Worm (Caenorhabditis elegans): ENCODE data around the gene Y58A7A.1.
A peak's percentile ranks its signal among the peaks of the same experiment; 100 is the strongest.

Y58A7A.1 gene

DNA sequence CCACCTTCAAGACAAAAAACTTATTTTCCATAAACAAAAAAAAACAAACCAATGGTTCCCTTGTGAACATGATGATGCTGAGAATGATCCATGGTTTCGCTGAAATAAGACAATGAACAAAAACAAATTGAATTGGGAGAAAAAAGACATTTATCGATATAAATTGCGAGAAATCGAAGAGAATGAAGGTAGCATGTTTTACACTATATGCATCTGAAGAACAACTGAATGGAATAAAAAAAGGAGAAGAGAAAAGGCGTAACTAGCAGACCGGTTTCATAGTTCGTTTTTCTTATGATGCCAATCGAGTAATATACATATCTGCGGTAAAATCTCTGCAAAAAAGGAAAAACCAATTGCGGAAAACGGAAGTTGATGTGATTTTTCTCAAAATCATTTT lies at the start of gene Y58A7A.1:
TSS of gene Y58A7A.1 (minus strand) at position 101 of the 400 bp plus-strand sequence.
- no peak for TF ChIP-seq eor-1 (tag; optimal IDR thresholded peaks at IDR 0.05)
- TF ChIP-seq ama-1 (optimal IDR thresholded peaks at IDR 0.05), result no peak
- TF ChIP-seq nhr-25 (tag; optimal IDR thresholded peaks at IDR 0.05), result peak; percentile 5

DNA sequence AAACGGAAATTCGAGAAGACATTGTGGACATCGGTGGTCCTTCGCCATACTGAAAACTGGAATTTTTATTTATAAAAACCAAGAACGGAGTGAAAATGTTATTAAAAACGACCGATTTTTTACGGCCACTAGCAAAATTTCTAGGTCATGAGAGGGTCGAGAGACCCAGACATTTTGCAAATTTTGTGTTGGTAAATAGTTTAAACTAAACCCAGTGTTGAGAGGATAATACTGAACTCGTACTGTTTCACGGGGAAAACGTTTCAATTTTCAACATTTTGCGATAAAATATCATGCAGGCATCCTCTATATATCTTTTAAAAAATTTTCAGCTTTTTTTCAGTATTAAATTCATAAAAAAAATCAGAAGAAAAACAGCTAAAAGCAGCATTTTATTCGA lies 49.8 kb upstream of the Y58A7A.1 start, which contains the start of gene C04F5.9:
TSS of gene C04F5.9 (minus strand) at position 101 of the 400 bp plus-strand sequence.
- TF ChIP-seq nhr-23 (tag; optimal IDR thresholded peaks at IDR 0.05), result no peak
- no peak for TF ChIP-seq fkh-10 (GFP tag; optimal IDR thresholded peaks at IDR 0.05)
- no peak for TF ChIP-seq nhr-11 (tag; optimal IDR thresholded peaks at IDR 0.05)
- no peak for TF ChIP-seq ZK546.5 (tag; optimal IDR thresholded peaks at IDR 0.05)
- no peak for TF ChIP-seq nhr-76 (tag; optimal IDR thresholded peaks at IDR 0.05)
- TF ChIP-seq ceh-82 (tag; optimal IDR thresholded peaks at IDR 0.05), result no peak
- no peak for TF ChIP-seq egl-27 (tag; optimal IDR thresholded peaks at IDR 0.05)
- TF ChIP-seq nhr-67 (tag; optimal IDR thresholded peaks at IDR 0.05), result no peak
- no peak for TF ChIP-seq tbx-2 (tag; optimal IDR thresholded peaks at IDR 0.05)

DNA sequence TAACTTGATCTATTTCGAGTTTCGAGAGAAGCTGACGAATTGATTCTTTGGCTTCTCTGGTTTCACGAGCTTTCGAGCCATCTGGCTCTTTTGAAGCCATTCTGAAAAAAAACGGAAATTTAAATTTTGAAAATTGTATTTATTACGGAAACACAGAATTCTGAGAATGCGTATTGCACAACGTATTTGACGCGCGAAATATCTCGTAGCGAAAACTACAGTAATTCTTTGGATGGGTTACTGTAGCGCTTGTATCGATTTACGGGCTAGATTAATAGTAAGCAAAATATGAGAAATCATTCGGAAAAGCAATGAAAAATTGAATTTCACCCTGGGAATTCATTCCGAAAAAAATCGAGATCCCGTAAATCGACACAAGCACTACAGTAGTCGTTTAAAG lies 44.3 kb upstream of the Y58A7A.1 start, which contains the start of gene C04F5.8:
TSS of gene C04F5.8 (minus strand) at position 101 of the 400 bp plus-strand sequence.
- TF ChIP-seq nfya-1 (tag; optimal IDR thresholded peaks at IDR 0.05; ENCODE audit: insufficient read depth) (no peak), lsy-12 (tag; optimal IDR thresholded peaks at IDR 0.05) (no peak), nhr-76 (tag; optimal IDR thresholded peaks at IDR 0.05) (no peak), nhr-25 (tag; optimal IDR thresholded peaks at IDR 0.05) (no peak), snpc-4 (tag; optimal IDR thresholded peaks at IDR 0.05) (no peak), egl-27 (tag; optimal IDR thresholded peaks at IDR 0.05) (no peak), nhr-43 (tag; optimal IDR thresholded peaks at IDR 0.05; ENCODE audit: poor library complexity, severe bottlenecking) (no peak), mdl-1 (tag; optimal IDR thresholded peaks at IDR 0.05) (no peak), nhr-28 (tag; optimal IDR thresholded peaks at IDR 0.05) (no peak), fkh-2 (tag; optimal IDR thresholded peaks at IDR 0.05) (no peak), R02D3.7 (tag; optimal IDR thresholded peaks at IDR 0.05) (no peak), nhr-12 (tag; optimal IDR thresholded peaks at IDR 0.05) (no peak), hmg-11 (tag; optimal IDR thresholded peaks at IDR 0.05) (no peak), nhr-237 (tag; optimal IDR thresholded peaks at IDR 0.05) (no peak), fkh-10 (GFP tag; optimal IDR thresholded peaks at IDR 0.05) (no peak), ceh-9 (tag; optimal IDR thresholded peaks at IDR 0.05) (no peak), nhr-11 (tag; optimal IDR thresholded peaks at IDR 0.05) (no peak), elt-2 (tag; optimal IDR thresholded peaks at IDR 0.05) (no peak), lin-39 (tag; optimal IDR thresholded peaks at IDR 0.05) (no peak)

DNA sequence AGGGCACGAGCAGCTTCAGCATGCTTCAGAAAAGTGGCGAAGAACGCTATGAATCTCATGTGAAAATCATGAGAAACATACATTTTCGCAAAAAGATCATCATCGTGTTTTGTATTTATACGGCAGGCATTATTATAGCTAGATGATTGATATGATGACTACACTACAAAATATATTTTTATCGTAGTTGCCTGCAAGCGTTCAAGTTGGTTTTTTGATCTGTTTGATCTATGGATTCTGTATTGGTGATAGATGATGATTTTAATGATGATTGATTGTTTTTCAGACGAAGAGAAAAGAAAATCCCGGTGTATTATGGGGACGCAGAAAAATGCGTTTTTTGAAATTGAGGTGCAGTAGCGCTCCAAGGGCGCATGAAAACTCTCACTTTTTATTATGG lies 41.3 kb upstream of the Y58A7A.1 start, which contains the start of gene ugt-63:
TSS of gene ugt-63 (minus strand) at position 89 of the 400 bp plus-strand sequence.
- TF ChIP-seq nhr-43 (tag; optimal IDR thresholded peaks at IDR 0.05; ENCODE audit: poor library complexity, severe bottlenecking) (peak; percentile 63), snpc-4 (tag; optimal IDR thresholded peaks at IDR 0.05) (no peak), pha-4 (tag; optimal IDR thresholded peaks at IDR 0.05) (no peak), nhr-237 (tag; optimal IDR thresholded peaks at IDR 0.05) (no peak)

DNA sequence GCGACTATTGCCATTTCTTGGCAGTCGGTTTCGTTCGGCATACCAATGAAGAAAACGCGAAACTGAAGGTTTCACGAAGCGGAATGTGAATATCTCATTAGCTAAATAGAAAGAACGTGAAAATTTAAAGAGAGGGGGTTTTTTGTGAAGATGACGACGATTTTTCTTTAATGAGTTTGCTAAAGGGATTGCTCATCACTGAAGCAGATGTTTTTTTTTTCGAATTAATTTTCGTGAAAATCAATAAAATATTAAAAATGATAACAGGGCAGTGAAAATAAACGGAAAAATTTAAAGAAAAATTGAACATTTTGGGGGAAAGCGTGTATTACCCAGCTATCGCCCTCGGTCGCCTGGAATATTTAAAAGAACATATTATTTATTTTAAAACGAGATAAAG lies 38.5 kb upstream of the Y58A7A.1 start, which contains the start of gene srab-3:
TSS of gene srab-3 (minus strand) at position 101 of the 400 bp plus-strand sequence.
- no peak for TF ChIP-seq nhr-76 (tag; optimal IDR thresholded peaks at IDR 0.05)
- no peak for TF ChIP-seq elt-2 (tag; optimal IDR thresholded peaks at IDR 0.05)
- TF ChIP-seq ZK546.5 (tag; optimal IDR thresholded peaks at IDR 0.05), result no peak
- no peak for TF ChIP-seq unc-39 (tag; optimal IDR thresholded peaks at IDR 0.05)
- no peak for TF ChIP-seq sea-2 (GFP tag; optimal IDR thresholded peaks at IDR 0.05)
- TF ChIP-seq nhr-237 (tag; optimal IDR thresholded peaks at IDR 0.05), result no peak
- TF ChIP-seq elt-3 (tag; optimal IDR thresholded peaks at IDR 0.05), result no peak
- TF ChIP-seq jun-1 (tag; optimal IDR thresholded peaks at IDR 0.05), result no peak
- no peak for TF ChIP-seq tbx-2 (tag; optimal IDR thresholded peaks at IDR 0.05)
- TF ChIP-seq hmg-11 (tag; optimal IDR thresholded peaks at IDR 0.05), result no peak
- no peak for TF ChIP-seq daf-12 (tag; optimal IDR thresholded peaks at IDR 0.05)
- no peak for TF ChIP-seq aly-2 (tag; optimal IDR thresholded peaks at IDR 0.05)
- TF ChIP-seq nhr-25 (tag; optimal IDR thresholded peaks at IDR 0.05), result no peak
- TF ChIP-seq ceh-82 (tag; optimal IDR thresholded peaks at IDR 0.05), result no peak
